Fruit fly (Drosophila melanogaster): Measurements from ENCODE around the gene bgm.

bgm gene

dm6 chr2L:14047170-14047632 lies 34.4 kb downstream of the bgm start, which contains the start of gene NimC4 (continued):
- TF ChIP-seq Gug (GFP tag; IDR thresholded peaks at IDR 0.05) = peak; percentile 57; the same call in 2 of the 4 replicates
- no peak for TF ChIP-seq HLHmδ (GFP tag; optimal IDR thresholded peaks at IDR 0.05)
- TF ChIP-seq CG31441 (GFP tag; IDR thresholded peaks at IDR 0.05) = peak; percentile 85
- TF ChIP-seq fru (optimal IDR thresholded peaks at IDR 0.05) = no peak
- peak; percentile 89 for TF ChIP-seq Chrac-16 (GFP tag; optimal IDR thresholded peaks at IDR 0.05)
- TF ChIP-seq B-H1 (GFP tag; IDR thresholded peaks at IDR 0.05) = no peak
- TF ChIP-seq Bdp1 (GFP tag; optimal IDR thresholded peaks at IDR 0.05) = peak; percentile 59
- peak; percentile 41; the same call in 1 of the 2 replicates for TF ChIP-seq ssp (GFP tag; IDR thresholded peaks at IDR 0.05)
- TF ChIP-seq eve (GFP tag; optimal IDR thresholded peaks at IDR 0.05) = peak in 1 of 2 experiments; percentile 99
- no peak for TF ChIP-seq Dip3 (GFP tag; optimal IDR thresholded peaks at IDR 0.05)
- TF ChIP-seq Ada2b (GFP tag; IDR thresholded peaks at IDR 0.05) = no peak; the same call in 1 of the 2 replicates
- TF ChIP-seq CG16779 (GFP tag; IDR thresholded peaks at IDR 0.05) = no peak
- peak; percentile 10; the same call in 1 of the 3 replicates for TF ChIP-seq CG11560 (tag; IDR thresholded peaks at IDR 0.05)
- no peak for TF ChIP-seq sug (tag; optimal IDR thresholded peaks at IDR 0.05)
- TF ChIP-seq CG10979 (tag; optimal IDR thresholded peaks at IDR 0.05) = peak; percentile 94
- TF ChIP-seq pum (GFP tag; optimal IDR thresholded peaks at IDR 0.05) = peak; percentile 84
- TF ChIP-seq sim (GFP tag; IDR thresholded peaks at IDR 0.05) = peak; percentile 84
- TF ChIP-seq CG4854 (GFP tag; optimal IDR thresholded peaks at IDR 0.05) = peak; percentile 61
- TF ChIP-seq dimm (GFP tag; IDR thresholded peaks at IDR 0.05) = no peak
- TF ChIP-seq CG43689 (GFP tag; IDR thresholded peaks at IDR 0.05) = no peak
- TF ChIP-seq CG9876 (GFP tag; optimal IDR thresholded peaks at IDR 0.05) = peak; percentile 33
- TF ChIP-seq ro (GFP tag; IDR thresholded peaks at IDR 0.05) = peak; percentile 30; the same call in 1 of the 2 replicates
- no peak for TF ChIP-seq CG32532 (GFP tag; IDR thresholded peaks at IDR 0.05)
- peak; percentile 28; the same call in 1 of the 2 replicates for TF ChIP-seq Rfx (GFP tag; IDR thresholded peaks at IDR 0.05)
- TF ChIP-seq Ssrp (tag; optimal IDR thresholded peaks at IDR 0.05) = peak; percentile 73
- peak; percentile 46; the same call in 1 of the 3 replicates for TF ChIP-seq gce (GFP tag; IDR thresholded peaks at IDR 0.05)
- no peak for TF ChIP-seq CG12769 (tag; optimal IDR thresholded peaks at IDR 0.05)
- TF ChIP-seq CG33213 (GFP tag; optimal IDR thresholded peaks at IDR 0.05) = peak; percentile 76
- no peak for TF ChIP-seq Jarid2 (GFP tag; optimal IDR thresholded peaks at IDR 0.05)
- no peak for TF ChIP-seq tna (GFP tag; IDR thresholded peaks at IDR 0.05; ENCODE audit: partially characterized antibody)
- no peak for TF ChIP-seq CG10321 (GFP tag; IDR thresholded peaks at IDR 0.05)
- TF ChIP-seq Scr (GFP tag; IDR thresholded peaks at IDR 0.05; ENCODE audit: partially characterized antibody) = no peak
- no peak for TF ChIP-seq CG12071 (GFP tag; optimal IDR thresholded peaks at IDR 0.05)
- TF ChIP-seq gsb-n (tag; optimal IDR thresholded peaks at IDR 0.05) = peak; percentile 80
- TF ChIP-seq nom (GFP tag; optimal IDR thresholded peaks at IDR 0.05) = peak; percentile 20
- TF ChIP-seq wdn (GFP tag; IDR thresholded peaks at IDR 0.05) = no peak
- TF ChIP-seq CG42726 (GFP tag; IDR thresholded peaks at IDR 0.05; ENCODE audit: partially characterized antibody) = no peak
- peak; percentile 33 for TF ChIP-seq CG10274 (GFP tag; optimal IDR thresholded peaks at IDR 0.05)
- TF ChIP-seq Neu2 (GFP tag; optimal IDR thresholded peaks at IDR 0.05; ENCODE audit: borderline replicate concordance) = peak; percentile 91
- TF ChIP-seq otp (GFP tag; IDR thresholded peaks at IDR 0.05) = peak; percentile 89
- peak; percentile 49 for TF ChIP-seq dm (GFP tag; optimal IDR thresholded peaks at IDR 0.05)
- TF ChIP-seq CG14050 (GFP tag; IDR thresholded peaks at IDR 0.05) = no peak
- TF ChIP-seq row (GFP tag; IDR thresholded peaks at IDR 0.05) = peak; percentile 77
- peak; percentile 60 for TF ChIP-seq CG2875 (GFP tag; optimal IDR thresholded peaks at IDR 0.05)
- TF ChIP-seq dmrt99B (tag; optimal IDR thresholded peaks at IDR 0.05) = peak; percentile 46
- peak; percentile 60 for TF ChIP-seq CG7745 (tag; optimal IDR thresholded peaks at IDR 0.05)
- peak; percentile 67 for TF ChIP-seq CG12219 (GFP tag; optimal IDR thresholded peaks at IDR 0.05)
- peak; percentile 57; the same call in 1 of the 3 replicates for TF ChIP-seq CG7357 (GFP tag; IDR thresholded peaks at IDR 0.05)
- TF ChIP-seq rib (GFP tag; IDR thresholded peaks at IDR 0.05) = no peak
- TF ChIP-seq pan (optimal IDR thresholded peaks at IDR 0.05) = no peak
- peak in 1 of 2 experiments; percentile 58 for TF ChIP-seq pan (GFP tag; optimal IDR thresholded peaks at IDR 0.05 in 1 of 2, IDR thresholded peaks at IDR 0.05 in 1 of 2)
- TF ChIP-seq CG10267 (tag; optimal IDR thresholded peaks at IDR 0.05) = peak; percentile 85

All from whole organism, embryonic.